Worm (Caenorhabditis elegans) whole organism, L4/young adult: Measurements from ENCODE around the gene K04G11.3.

Source experiments
- W03F9.2 ChIP-seq: fragments of 150-350 bp; optimal IDR thresholded peaks from 2 replicates; lab custom pipeline; 2014; ENCODE audit warnings: missing biosample characterization, missing genetic modification characterization
- dao-5 ChIP-seq: sonication (generic microtip); optimal IDR thresholded peaks from 2 replicates; lab custom pipeline; 2016; ENCODE audit warnings: missing genotype, missing genetic modification characterization, moderate library complexity, missing compliant biosample characterization
- him-1 ChIP-seq: sonication (generic microtip); optimal IDR thresholded peaks from 2 replicates; lab custom pipeline; 2016; ENCODE audit warnings: missing genotype, missing genetic modification reagents, missing genetic modification characterization, missing compliant biosample characterization

DNA sequence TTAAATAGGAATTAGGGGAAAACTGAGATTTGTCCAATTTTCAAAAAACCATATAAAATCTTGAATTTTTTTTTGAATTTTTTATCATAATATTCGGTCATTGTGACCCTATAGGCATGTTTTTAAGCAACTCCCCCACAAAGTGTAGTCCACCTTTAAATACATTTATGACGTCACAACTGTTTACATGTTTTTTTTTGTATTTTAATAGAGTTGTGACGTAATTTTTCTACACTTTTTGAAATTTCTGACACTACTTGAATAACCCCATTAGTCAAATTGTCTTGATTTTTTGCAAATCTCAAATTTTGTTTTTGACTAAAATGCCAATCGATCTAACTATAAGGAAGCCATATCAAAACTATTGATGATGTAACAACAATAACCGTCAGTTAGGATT is 18.6 kb upstream of the K04G11.3 start:
- TF ChIP-seq him-1 (tag; lab: Kevin White, UChicago) (no peak), dao-5 (tag; lab: Kevin White, UChicago) (no peak), W03F9.2 (tag; lab: Kevin White, UChicago) (no peak)
